Fruit fly (Drosophila melanogaster) Kc167 (cell line): Measurements from ENCODE around the gene Rbfox1.

Experiments used
- Myc ChIP-seq: fragments of >200 bp; optimal IDR thresholded peaks from 2 replicates; lab custom pipeline; 2017; ENCODE audit warnings: missing external identifiers
- Sin3A ChIP-seq: fragments of >200 bp; optimal IDR thresholded peaks from 2 replicates; lab custom pipeline; 2018; ENCODE audit warnings: missing external identifiers
- h ChIP-seq: fragments of >200 bp; optimal IDR thresholded peaks from 3 replicates; lab custom pipeline; 2018; ENCODE audit warnings: missing external identifiers
- psq ChIP-seq: fragments of >200 bp; optimal IDR thresholded peaks from 2 replicates; lab custom pipeline; 2017; ENCODE audit warnings: missing external identifiers
- ttk ChIP-seq: sonication (Bioruptor generic); optimal IDR thresholded peaks from 2 replicates; lab custom pipeline; 2017; ENCODE audit warnings: missing external identifiers

dm6 chr3L:10485496-10485895 is 4.3 kb downstream of the Rbfox1 start:
- no peak for TF ChIP-seq h (lab: Kevin White, UChicago)
- TF ChIP-seq Myc: no peak
- TF ChIP-seq ttk (lab: Kevin White, UChicago): no peak
- no peak for TF ChIP-seq Sin3A (lab: Kevin White, UChicago)
- TF ChIP-seq psq (lab: Kevin White, UChicago): no peak
